Worm (Caenorhabditis elegans) whole organism, midembryonic: ENCODE measurements around the gene C16C8.26.

Source experiments
- cog-1 ChIP-seq: sonication (generic microtip); optimal IDR thresholded peaks from 2 replicates; lab custom pipeline; 2016; ENCODE audit warnings: missing genetic modification characterization, missing compliant biosample characterization
- flt-1 ChIP-seq: fragments of 200-800 bp; sonication (Bioruptor generic); IDR thresholded peaks from 2 replicates; pipeline ENCODE4 v1.3.6; 2022; ENCODE audit warnings: missing genetic modification characterization, missing compliant biosample characterization
- med-1 ChIP-seq: sonication (generic microtip); optimal IDR thresholded peaks from 2 replicates; lab custom pipeline; 2017; ENCODE audit warnings: missing genetic modification characterization, mild to moderate bottlenecking, missing compliant biosample characterization, antibody characterized with exemption, missing genetic modification reagents; ENCODE audit not compliant: insufficient read depth
- ref-1 ChIP-seq: fragments of 200-800 bp; sonication (Bioruptor generic); conservative IDR thresholded peaks from 2 replicates; pipeline ENCODE4 v1.3.6; 2022; ENCODE audit warnings: missing genetic modification reagents, missing genetic modification characterization, missing compliant biosample characterization

ce11 chrII:3470549-3470948, 12.4 kb upstream of the C16C8.26 start, which contains the start of gene Y49F6B.20:
- TF ChIP-seq cog-1 (tag; lab: Kevin White, UChicago) (no peak), flt-1 (GFP tag; lab: Robert Waterston, UW) (no peak), med-1 (GFP tag; lab: Kevin White, UChicago) (no peak), ref-1 (GFP tag; lab: Robert Waterston, UW) (no peak)
